Worm (Caenorhabditis elegans): Measurements from ENCODE around the gene ave-1.

ave-1 gene

DNA sequence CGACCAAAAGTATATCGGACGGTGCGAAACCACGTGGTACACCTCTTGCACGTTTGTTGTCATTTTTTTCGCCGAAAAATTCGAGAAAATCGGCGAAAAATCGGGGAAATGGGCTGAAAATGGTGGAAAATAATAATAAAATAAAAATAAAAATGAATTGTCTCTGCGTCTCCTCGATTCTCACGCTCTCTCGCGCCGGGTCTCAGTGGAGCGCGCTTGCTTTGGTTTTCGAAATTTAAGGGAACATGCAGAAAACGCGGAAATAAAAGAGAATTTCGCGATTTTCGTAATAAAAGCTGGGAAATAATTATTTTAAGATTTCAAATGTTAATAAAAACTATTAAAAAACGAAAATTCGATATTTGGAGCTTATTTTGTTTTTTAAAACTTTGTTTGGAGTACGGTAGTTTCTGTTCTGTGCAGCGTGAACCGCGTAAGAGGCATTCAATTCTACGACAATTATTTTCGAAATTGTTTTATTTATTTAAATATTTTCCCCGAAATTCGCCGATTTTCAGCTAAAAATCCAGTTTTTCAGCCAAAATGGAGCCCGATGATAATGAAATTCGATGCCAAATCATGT is at the start of gene ave-1, which contains the start of gene M01G5.1:
Gene ave-1 (minus strand): TSS at position 113 of the 583 bp plus-strand sequence.
Gene M01G5.1 (plus strand): TSS at position 539 of the 583 bp plus-strand sequence.
- TF ChIP-seq snpc-4 (GFP tag; optimal IDR thresholded peaks at IDR 0.05) (no peak), snpc-4 (tag; optimal IDR thresholded peaks at IDR 0.05) (peak in 1 of 4 experiments; percentile 2), ztf-26 (tag; optimal IDR thresholded peaks at IDR 0.05) (no peak), mcd-1 (GFP tag; IDR thresholded peaks at IDR 0.05) (peak; percentile 91), pbrm-1 (GFP tag; IDR thresholded peaks at IDR 0.05) (no peak), zim-3 (tag; optimal IDR thresholded peaks at IDR 0.05) (no peak), hmg-1.2 (GFP tag; IDR thresholded peaks at IDR 0.05) (peak; percentile 98), ztf-3 (GFP tag; optimal IDR thresholded peaks at IDR 0.05) (no peak), madf-6 (GFP tag; IDR thresholded peaks at IDR 0.05) (peak; percentile 55), fkh-3 (tag; optimal IDR thresholded peaks at IDR 0.05) (no peak), die-1 (tag; optimal IDR thresholded peaks at IDR 0.05) (no peak), D2030.7 (GFP tag; IDR thresholded peaks at IDR 0.05) (peak; percentile 49), madf-8 (GFP tag; conservative IDR thresholded peaks at IDR 0.05) (0 out of 2 replicates have a peak, but pooled peaks have one; percentile 4), snpc-1.3 (tag; optimal IDR thresholded peaks at IDR 0.05; ENCODE audit: insufficient read depth) (no peak), F33H1.4 (GFP tag; IDR thresholded peaks at IDR 0.05) (peak; percentile 30; the same call in 1 of the 2 replicates), attf-5 (GFP tag; optimal IDR thresholded peaks at IDR 0.05) (peak; percentile 3), lsl-1 (GFP tag; optimal IDR thresholded peaks at IDR 0.05) (peak; percentile 92), nfya-1 (tag; optimal IDR thresholded peaks at IDR 0.05; ENCODE audit: borderline replicate concordance, insufficient read depth) (no peak), F57C9.4 (tag; optimal IDR thresholded peaks at IDR 0.05) (no peak), F23B12.7 (tag; optimal IDR thresholded peaks at IDR 0.05; ENCODE audit: insufficient read depth) (peak; percentile 42), Y95B8A.8 (GFP tag; IDR thresholded peaks at IDR 0.05) (0 out of 2 replicates have a peak, but pooled peaks have one; percentile 19), cebp-1 (GFP tag; IDR thresholded peaks at IDR 0.05) (no peak), cebp-1 (tag; optimal IDR thresholded peaks at IDR 0.05) (peak; percentile 54), snpc-1.1 (tag; optimal IDR thresholded peaks at IDR 0.05; ENCODE audit: insufficient read depth) (no peak), hrde-1 (tag; optimal IDR thresholded peaks at IDR 0.05; ENCODE audit: borderline replicate concordance) (peak; percentile 10), gei-17 (GFP tag; optimal IDR thresholded peaks at IDR 0.05) (no peak), bed-2 (GFP tag; IDR thresholded peaks at IDR 0.05) (no peak), egrh-3 (GFP tag; IDR thresholded peaks at IDR 0.05) (no peak), lir-1 (GFP tag; conservative IDR thresholded peaks at IDR 0.05) (no peak), tlf-1 (GFP tag; optimal IDR thresholded peaks at IDR 0.05) (no peak), bed-1 (GFP tag; IDR thresholded peaks at IDR 0.05) (no peak), T07F8.4 (tag; optimal IDR thresholded peaks at IDR 0.05) (no peak), efl-1 (GFP tag; optimal IDR thresholded peaks at IDR 0.05) (peak; percentile 16), lin-26 (GFP tag; IDR thresholded peaks at IDR 0.05) (no peak), ztf-25 (GFP tag; IDR thresholded peaks at IDR 0.05) (no peak), nhr-80 (tag; optimal IDR thresholded peaks at IDR 0.05) (no peak), lin-54 (GFP tag; optimal IDR thresholded peaks at IDR 0.05) (peak; percentile 42), Y53F4B.3 (GFP tag; IDR thresholded peaks at IDR 0.05) (no peak), rcor-1 (GFP tag; IDR thresholded peaks at IDR 0.05) (no peak), dox-1 (GFP tag; IDR thresholded peaks at IDR 0.05) (peak; percentile 41; the same call in 1 of the 2 replicates)

Measured in whole organism, young adult.